Worm (Caenorhabditis elegans) whole organism, L1 larva: Measurements from ENCODE around the gene str-233.

Source experiments
- egl-27 ChIP-seq, 2 experiments: fragments of 150-350 bp in 1 of 2; sonication (generic microtip); optimal IDR thresholded peaks; 3 replicates each; lab custom pipeline; 2017 to 2018; ENCODE audit warnings: missing biosample characterization in 2 of 2, missing genetic modification characterization in 2 of 2, missing genetic modification reagents in 2 of 2
- fkh-10 ChIP-seq: sonication (generic microtip); optimal IDR thresholded peaks from 2 replicates; lab custom pipeline; 2017; ENCODE audit warnings: missing biosample characterization, missing genetic modification reagents, missing genetic modification characterization
- nhr-19 ChIP-seq: fragments of 200-800 bp; sonication (Bioruptor generic); conservative IDR thresholded peaks from 2 replicates; pipeline ENCODE4 v1.3.6; 2022; ENCODE audit warnings: missing genetic modification characterization, missing compliant biosample characterization
- tbx-2 ChIP-seq: sonication (generic microtip); optimal IDR thresholded peaks from 2 replicates; lab custom pipeline; 2016; ENCODE audit warnings: missing genetic modification characterization, missing compliant biosample characterization

DNA sequence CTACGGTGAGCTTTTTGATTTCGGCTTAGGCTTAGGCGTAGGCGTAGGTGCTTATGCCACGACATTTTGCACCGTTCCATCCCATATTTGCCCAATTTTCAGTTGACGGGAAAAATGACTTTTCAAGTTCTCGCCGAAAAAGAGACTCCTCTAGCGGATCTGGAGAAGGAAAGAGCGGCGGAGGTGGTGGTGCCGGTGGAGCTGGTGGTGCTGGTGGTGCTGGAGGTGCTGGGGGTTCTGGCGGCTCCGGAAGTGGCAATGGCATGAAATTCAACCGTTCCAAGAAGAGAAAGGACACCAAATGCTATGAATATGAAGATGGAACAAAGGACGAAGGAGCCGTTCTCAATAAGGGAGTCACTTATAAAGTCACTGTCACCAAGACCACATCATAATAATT, 37.6 kb upstream of the str-233 start:
- TF ChIP-seq nhr-19 (GFP tag; lab: Robert Waterston, UW) (no peak), egl-27 (tag; optimal IDR thresholded peaks at IDR 0.05; lab: Kevin White, UChicago) (no peak), tbx-2 (tag; lab: Kevin White, UChicago) (no peak), fkh-10 (GFP tag; lab: Kevin White, UChicago) (no peak)
